Fruit fly (Drosophila melanogaster) whole organism, embryonic: ENCODE data around the gene RfC3.

Experiments
- Bgb ChIP-seq: fragments of 200-800 bp; sonication (Bioruptor generic); IDR thresholded peaks from 2 replicates; pipeline ENCODE4 v1.3.6; 2022; ENCODE audit warnings: missing biosample characterization, missing genetic modification characterization; ENCODE audit not compliant: partially characterized antibody
- CG1024 ChIP-seq: fragments of 200-800 bp; sonication (Bioruptor generic); IDR thresholded peaks from 2 replicates; pipeline ENCODE4 v1.3.6; 2022; ENCODE audit warnings: missing biosample characterization, missing genetic modification characterization
- CG1603 ChIP-seq: fragments of 200-800 bp; sonication (Bioruptor generic); optimal IDR thresholded peaks from 2 replicates; lab custom pipeline; 2019; ENCODE audit warnings: missing biosample characterization, mild to moderate bottlenecking, missing genetic modification characterization, moderate library complexity
- Mrtf ChIP-seq: fragments of 200-800 bp; sonication (Bioruptor generic); IDR thresholded peaks from 3 replicates; pipeline ENCODE4 v1.3.6; 2022; ENCODE audit warnings: missing biosample characterization, missing genetic modification characterization
- Nf-YB ChIP-seq: fragments of 200-800 bp; sonication (Bioruptor generic); optimal IDR thresholded peaks from 3 replicates; lab custom pipeline; 2019; ENCODE audit warnings: missing biosample characterization, mild to moderate bottlenecking, missing genetic modification characterization, moderate library complexity
- org-1 ChIP-seq: fragments of 200-800 bp; sonication (Bioruptor generic); optimal IDR thresholded peaks from 2 replicates; lab custom pipeline; 2017; ENCODE audit warnings: missing biosample characterization, missing genetic modification characterization

DNA sequence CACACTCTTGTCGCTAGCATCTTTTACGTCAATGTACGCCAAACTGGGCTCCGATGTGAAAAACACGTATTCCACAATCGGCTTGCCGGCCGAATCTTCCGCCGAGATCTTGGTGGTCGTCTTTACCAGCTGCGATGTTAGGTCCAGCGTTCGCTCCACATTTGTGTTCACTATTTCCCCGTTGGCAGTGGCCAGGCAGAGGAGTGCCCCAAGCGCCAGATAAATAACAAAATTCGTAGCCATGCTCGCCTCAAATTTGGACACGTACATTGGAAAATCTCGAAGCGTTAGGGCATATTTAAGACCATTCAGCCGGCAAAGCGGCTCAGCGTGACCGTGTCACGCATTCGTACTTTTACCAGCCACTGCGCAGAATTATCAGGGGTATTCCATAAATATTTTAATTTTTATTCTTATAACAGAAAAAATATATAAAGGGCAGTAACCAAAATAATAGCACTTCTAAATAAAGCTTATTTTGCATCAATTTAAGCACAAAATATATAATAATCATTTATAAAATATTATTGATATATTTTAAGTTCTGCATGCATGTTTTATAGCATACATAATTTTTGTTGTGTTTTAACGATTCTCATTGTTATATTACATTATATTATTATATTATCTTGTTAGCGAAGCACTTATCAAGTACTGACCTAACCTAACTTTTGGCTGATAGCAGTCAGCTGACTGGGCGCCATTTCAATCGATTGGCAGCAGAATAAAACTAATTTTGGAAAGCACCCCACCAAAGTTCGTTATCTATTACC is 43.3 kb upstream of the RfC3 start, which contains the start of the genes CG33303 and dpr19:
- TF ChIP-seq Nf-YB (GFP tag; lab: Kevin White, UChicago) = peak; percentile 49
- TF ChIP-seq CG1024 (GFP tag; lab: Robert Waterston, UW) = 0 out of 2 replicates have a peak, but pooled peaks have one; percentile 35
- TF ChIP-seq Mrtf (GFP tag; lab: Robert Waterston, UW) = no peak
- TF ChIP-seq CG1603 (tag; lab: Kevin White, UChicago) = peak; percentile 16
- TF ChIP-seq Bgb (GFP tag; lab: Robert Waterston, UW) = no peak
- TF ChIP-seq org-1 (GFP tag; lab: Kevin White, UChicago) = no peak
